Fruit fly (Drosophila melanogaster) S2 (cell line): ENCODE results near the gene Miga.

Source experiments
- CG8478 ChIP-seq: fragments of >200 bp; optimal IDR thresholded peaks from 2 replicates; lab custom pipeline; 2018
- CTCF ChIP-seq, 2 experiments: fragments of >200 bp; optimal IDR thresholded peaks; 2 replicates each; lab custom pipeline; 2018

Miga gene

DNA sequence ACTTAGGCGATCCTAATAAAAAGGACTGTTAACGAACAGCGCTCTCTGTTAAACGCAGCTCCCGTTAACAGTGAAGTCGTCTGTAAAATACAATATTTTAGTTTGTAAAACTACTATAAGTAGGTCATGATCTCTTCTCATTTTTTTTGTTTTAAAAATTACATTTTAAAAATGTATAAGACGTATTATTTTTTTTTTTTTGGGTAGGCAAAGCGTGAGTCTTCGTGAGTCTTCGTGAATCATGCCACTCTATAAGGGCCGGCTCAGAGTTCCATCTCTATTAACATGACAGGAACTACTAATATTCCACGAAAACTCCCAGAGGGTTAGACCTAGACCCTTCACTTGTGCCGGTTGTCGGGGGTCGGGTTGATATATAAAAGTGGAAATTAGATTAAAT is 15.0 kb downstream of the Miga start:
- TF ChIP-seq CG8478 (lab: Kevin White, UChicago) (no peak), CTCF (optimal IDR thresholded peaks at IDR 0.05; lab: Kevin White, UChicago) (no peak)

DNA sequence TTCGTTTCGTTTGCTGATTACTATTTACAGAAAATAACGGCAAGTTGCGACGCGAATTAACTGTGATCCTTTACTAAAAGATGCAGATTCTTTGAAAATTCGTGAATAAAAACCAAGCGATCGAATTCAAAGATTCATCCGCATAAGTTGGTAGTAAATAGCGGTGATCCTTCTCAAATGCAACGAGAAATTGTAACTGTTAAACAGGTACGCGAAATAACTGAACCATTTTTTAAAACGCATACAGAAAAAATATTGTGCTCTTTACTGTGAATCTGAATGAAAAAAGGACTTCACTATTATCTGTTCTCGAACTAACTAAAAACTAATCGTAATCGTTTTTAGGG is 16.2 kb downstream of the Miga start:
- TF ChIP-seq CG8478 (lab: Kevin White, UChicago) (no peak), CTCF (optimal IDR thresholded peaks at IDR 0.05; lab: Kevin White, UChicago) (no peak)

DNA sequence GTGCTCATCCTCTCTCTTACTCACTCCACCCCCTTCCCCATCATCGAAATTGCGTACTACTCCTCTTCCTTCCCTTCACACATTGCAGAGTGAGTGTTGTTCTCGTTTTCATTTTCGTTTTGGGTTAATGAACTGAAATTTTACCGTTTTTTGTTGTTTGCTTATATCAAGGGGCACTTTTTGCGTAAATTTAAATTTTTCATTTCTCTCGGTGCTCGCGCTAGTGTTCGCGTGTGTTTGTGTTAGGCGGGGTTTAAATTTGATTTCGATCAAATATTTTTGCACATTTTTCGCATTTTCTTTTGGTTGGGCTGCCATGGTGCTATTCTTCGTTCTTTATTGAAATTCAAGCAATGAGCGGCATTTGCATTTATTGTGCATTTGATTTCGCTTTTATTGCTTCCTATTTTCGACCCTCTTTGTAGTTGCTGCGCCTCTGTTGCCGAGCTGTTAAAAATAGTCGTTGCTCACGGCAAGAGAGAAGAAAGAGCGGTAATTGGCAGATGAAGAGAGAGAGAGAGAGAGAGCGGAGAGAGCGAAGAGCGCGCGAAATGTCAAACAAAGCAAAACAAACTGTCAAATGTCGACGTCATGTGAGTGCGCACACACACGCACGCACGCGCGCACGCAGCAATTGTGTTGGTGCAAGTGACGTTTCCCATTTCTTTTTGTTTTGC is 16.7 kb downstream of the Miga start:
- no peak for TF ChIP-seq CG8478 (lab: Kevin White, UChicago)
- no peak for TF ChIP-seq CTCF (optimal IDR thresholded peaks at IDR 0.05; lab: Kevin White, UChicago)

DNA sequence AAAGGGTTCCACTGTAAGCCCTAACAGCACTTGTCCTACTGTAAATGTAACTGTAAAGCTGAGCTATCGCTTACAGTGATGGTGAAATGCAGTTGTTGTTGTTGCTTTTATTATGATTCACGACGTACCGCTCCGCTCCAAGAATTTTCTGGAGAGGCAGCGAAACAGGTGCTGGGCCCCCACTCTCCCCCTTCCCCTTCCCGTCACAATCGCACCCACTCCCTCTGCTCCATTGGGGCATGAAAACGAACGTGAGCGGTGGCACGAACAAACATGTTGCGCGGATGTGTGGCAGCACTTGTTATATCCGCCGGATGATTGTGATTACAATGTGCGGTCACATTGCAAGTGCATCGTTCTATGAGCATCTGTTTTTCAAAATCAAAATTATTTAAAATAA is 18.1 kb downstream of the Miga start:
- TF ChIP-seq CTCF (optimal IDR thresholded peaks at IDR 0.05; lab: Kevin White, UChicago) (no peak), CG8478 (lab: Kevin White, UChicago) (no peak)

DNA sequence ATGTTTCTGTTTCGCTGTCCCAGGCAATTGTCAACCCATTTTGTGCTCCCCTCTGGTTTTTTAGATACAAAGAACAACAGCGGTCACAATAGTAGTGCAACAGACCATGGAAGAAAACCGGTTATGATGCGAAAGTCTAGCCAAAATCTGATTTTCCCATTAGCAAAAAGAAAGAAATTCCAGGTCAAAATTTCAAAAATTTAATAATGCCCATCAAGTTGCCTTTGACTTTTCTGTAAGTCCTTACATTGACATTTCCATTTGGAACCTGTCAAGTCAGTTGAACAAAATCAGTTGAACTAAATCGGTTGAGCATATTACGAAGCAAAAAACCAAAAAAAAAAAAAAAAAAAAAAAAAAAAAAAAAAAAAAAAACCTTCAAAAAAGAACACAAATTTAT is 20.7 kb downstream of the Miga start:
- TF ChIP-seq CTCF (optimal IDR thresholded peaks at IDR 0.05; lab: Kevin White, UChicago) (no peak), CG8478 (lab: Kevin White, UChicago) (no peak)

DNA sequence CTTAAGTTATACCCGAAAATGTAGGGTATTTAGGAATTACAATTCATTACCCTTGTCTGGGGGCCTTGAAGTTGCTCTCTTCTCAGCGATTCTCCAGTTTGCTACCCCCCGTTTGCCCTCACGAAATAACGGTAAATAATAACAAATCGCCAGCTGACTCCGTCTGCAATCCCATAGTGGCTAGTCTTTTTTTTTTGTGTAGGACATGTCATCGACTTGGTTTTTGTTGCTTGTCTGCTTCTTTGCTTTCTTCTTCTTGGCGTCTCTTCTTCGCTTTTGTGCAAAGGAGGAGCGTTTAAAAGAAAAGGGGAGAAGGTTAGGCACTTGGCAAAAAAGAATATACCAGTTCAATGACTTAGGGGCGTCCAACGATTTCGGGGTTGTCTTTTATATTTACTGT is 21.4 kb downstream of the Miga start:
- no peak for TF ChIP-seq CG8478 (lab: Kevin White, UChicago)
- TF ChIP-seq CTCF (optimal IDR thresholded peaks at IDR 0.05; lab: Kevin White, UChicago): no peak

DNA sequence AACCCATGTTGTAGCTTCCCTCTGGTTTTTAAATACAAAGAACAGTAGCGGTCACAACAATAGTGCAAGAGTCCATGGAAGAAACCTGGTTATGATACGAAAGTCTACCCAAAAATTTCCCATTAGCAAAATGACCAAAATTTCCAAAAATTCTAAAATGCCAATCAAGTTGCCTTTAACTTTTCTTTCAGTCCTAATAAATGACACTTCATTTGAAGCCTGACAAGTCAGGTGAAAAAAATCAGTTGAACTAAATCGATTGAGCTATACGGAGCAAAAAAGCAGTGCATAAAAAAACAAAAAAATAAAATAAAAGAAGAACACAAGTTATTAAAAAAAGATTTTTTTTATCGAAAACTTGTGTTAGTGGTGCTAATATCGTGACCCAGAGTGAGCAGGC is 22.0 kb downstream of the Miga start:
- TF ChIP-seq CTCF (optimal IDR thresholded peaks at IDR 0.05; lab: Kevin White, UChicago) (no peak), CG8478 (lab: Kevin White, UChicago) (no peak)

DNA sequence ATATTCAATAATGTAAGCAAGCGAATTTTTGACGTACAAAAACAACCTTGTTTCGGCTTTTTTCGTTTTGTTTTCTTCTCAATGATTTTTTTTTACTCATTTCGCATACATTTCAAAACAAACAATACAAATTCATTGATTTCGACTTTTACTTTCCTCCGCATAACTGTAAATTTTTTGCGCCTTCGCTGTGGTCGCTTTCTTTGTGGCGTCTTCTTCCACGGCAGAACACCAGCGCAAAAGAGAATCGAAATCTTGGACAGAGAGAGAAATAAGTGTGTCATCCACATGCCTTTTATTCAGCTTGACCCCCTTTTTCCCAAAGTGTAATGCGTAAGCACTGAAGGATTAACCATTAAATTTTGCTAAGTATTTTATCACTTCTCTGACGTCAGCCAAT is 23.3 kb downstream of the Miga start:
- TF ChIP-seq CTCF (optimal IDR thresholded peaks at IDR 0.05; lab: Kevin White, UChicago) (no peak), CG8478 (lab: Kevin White, UChicago) (no peak)

DNA sequence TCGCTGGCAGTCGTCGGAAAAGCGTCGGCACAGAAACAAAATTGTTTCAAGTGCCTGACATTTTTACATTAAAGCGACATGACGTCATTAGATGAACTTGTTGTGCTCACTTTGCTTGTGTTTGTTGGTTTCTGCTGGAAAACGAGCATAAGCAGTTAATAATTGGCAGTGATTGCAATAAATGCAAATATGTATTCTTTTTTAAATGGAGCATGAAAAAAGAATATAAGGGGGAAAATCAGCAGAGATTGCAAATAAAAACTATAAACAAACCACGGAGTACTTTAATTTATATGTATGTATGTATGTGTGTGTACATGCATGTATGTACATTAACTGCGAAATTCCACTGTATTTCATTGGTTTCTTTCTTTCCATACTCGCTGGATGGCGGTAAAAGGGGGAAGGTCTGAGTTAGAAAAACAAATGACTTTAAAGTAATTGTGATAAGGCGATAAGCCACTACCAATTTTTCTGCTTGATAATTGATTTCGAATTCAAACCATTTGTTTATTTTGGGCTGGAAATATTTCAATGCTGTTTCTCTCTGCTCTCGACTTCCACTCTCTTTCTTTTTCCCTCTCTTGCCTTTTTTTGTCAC is 24.0 kb downstream of the Miga start:
- TF ChIP-seq CG8478 (lab: Kevin White, UChicago) (no peak), CTCF (optimal IDR thresholded peaks at IDR 0.05; lab: Kevin White, UChicago) (no peak)

DNA sequence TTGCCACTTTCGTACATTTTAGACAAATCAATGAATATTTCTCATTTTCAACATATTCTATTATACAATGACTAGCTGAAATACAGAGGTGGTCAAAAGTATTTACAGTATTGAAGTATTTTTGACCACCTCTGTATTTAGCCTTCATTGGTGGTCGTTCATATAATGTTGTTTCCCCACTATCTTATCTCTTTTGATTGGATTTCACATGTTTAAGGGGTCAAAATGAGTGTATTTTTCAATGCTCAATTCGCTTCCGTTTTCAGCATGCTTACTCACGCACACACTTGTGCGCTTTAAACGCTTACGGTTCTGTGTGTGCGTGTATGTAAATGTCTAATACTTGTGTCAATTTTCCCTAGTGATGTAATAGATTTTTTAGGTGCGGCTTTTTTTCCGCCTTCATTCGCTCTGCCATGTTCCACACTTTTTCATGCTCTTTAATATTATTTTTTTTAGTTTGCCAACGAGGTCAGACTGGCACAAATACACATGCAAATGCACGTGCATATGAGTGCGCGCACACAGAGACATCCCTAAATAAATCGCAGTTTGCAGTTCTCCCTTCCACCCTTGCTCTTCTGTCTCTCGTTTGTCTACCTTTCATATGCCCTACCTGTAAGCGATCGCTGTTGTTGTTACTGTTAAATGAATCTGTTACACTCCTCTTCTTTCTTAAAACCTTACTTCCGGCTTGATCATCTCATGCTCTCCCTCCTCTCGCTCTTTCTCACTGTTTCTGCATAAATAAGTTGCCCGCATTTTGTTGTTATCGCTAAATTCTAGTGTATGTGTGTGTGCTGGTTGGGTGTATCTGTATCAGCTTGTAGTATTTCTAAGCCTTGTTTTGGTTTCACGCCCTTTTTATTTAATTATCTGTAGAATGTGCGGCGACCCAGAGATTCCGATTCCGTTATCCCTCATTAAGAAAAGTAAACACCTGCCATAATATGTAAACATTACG is 25.1 kb downstream of the Miga start:
- TF ChIP-seq CTCF (optimal IDR thresholded peaks at IDR 0.05; lab: Kevin White, UChicago) (no peak), CG8478 (lab: Kevin White, UChicago) (no peak)

DNA sequence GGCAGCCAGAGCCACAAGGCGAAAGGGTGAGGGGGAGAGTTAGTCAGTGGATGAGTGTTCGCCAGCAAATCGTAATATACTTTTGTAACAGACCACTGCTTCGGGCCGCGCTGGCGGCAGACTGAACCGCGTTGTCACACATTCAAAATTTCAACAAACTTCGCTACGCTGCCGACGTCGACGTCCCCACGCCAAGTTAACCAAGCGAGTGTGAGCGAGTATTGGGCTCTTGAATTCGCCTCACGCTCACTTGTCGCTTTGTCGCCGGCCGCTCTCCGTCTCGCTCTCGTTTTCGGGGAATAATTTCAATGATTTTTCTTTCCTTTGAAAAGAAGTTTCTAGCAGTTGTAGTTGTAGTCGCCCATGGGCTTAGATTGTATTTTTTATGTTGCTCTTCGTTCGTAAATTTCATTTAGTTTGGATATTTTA is 26.1 kb downstream of the Miga start, which contains the start of gene lawc:
Gene lawc (minus strand): TSS at position 127 of the 429 bp plus-strand sequence.
- no peak for TF ChIP-seq CTCF (optimal IDR thresholded peaks at IDR 0.05; lab: Kevin White, UChicago)
- no peak for TF ChIP-seq CG8478 (lab: Kevin White, UChicago)

DNA sequence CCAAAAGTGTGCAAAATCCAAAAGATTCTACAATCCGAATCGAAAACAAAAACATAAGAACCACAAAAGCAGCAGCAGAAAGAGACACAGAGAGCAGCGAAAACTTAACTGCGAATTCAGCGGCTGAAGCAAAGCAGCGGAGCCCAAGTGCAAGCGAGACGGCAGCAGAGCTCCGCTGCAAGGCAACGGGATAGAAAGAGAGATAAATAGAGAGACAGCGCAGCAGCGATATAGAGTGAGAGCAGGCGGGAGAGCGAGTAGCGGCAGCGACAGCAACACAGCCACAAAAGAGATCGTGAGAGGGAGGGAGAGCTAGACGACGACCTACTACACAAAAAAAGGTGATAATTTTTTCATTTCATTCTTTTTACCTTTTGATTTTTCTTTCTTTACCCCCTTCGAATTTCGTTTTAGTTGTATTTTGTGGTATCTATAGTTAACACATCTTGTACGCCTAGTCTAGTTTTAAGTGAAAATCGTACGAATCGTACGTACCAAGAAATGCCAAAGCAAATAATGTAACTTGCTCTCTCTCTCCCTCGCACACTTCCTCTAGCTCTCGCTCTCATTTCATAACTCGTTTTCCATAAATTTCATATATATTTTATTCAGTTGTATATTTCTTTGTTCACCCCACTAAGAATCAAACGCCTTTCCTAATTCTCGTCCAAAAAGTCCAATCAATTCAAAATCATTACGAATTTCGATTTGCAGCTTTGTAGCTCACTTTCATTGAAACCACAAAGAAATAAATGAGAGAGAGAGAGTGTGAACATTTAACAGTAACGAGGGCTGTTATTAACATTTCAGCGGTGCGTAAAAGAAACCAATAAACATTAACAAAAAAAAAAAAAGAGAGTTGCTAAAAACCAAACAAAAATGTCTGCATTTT is 27.0 kb downstream of the Miga start:
- no peak for TF ChIP-seq CG8478 (lab: Kevin White, UChicago)
- no peak for TF ChIP-seq CTCF (optimal IDR thresholded peaks at IDR 0.05; lab: Kevin White, UChicago)

DNA sequence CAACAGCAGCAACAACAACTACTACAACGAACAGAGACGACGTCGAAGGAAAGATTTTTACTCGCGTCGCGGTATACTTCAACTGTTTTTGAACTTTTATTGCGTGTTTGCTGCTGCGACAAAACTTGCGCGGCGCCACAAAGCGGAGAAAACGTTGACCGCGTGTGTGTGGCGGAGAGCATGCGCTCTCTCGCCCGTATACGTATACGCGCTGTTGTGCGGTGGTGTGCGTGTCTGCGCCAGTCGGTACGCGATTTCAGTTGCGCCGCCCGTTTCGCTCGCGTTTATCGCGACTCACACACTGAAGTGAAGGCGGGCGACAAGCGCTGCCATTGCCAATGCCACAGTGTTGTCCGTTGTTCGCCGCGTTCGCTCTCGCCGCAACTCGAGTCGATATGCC is 27.8 kb downstream of the Miga start:
- no peak for TF ChIP-seq CG8478 (lab: Kevin White, UChicago)
- no peak for TF ChIP-seq CTCF (optimal IDR thresholded peaks at IDR 0.05; lab: Kevin White, UChicago)

DNA sequence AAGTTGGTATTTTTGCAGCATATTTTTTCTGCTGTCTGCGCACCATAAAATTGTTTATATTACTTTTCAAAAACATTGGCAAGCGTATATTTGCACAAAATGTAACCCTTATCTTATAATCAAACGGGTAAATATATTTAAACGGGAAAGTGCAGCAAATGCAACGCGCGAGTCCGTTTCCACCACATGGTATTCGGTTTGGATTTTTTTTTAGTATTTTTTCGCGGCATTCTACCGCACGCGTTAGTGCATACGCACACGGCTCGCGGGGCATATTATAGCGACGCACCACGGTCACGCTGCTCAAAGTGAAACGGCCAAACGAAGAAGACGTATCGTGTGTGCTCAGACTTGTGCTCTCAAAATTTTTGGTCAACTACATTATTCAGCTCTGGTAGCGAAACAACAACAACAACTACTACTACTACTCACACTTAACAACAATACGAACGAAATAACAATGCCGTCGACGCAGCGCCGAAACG is 28.6 kb downstream of the Miga start, which contains the start of gene Trf2:
Gene Trf2 (plus strand): TSS at position 302 of the 485 bp plus-strand sequence.
- TF ChIP-seq CG8478 (lab: Kevin White, UChicago): no peak
- no peak for TF ChIP-seq CTCF (optimal IDR thresholded peaks at IDR 0.05; lab: Kevin White, UChicago)
